Fruit fly (Drosophila melanogaster) whole organism, pupa: ENCODE data around the gene Mon1.

Experiments used
- CG12605 ChIP-seq: fragments of 200-800 bp; sonication (Bioruptor generic); IDR thresholded peaks from 2 replicates; pipeline ENCODE4 v1.3.6; 2022; ENCODE audit warnings: missing biosample characterization, missing genetic modification characterization
- CG17806 ChIP-seq: fragments of 200-800 bp; sonication (Bioruptor generic); optimal IDR thresholded peaks from 2 replicates; lab custom pipeline; 2018; ENCODE audit warnings: missing biosample characterization, mild to moderate bottlenecking, missing genetic modification characterization, moderate library complexity
- CG32121 ChIP-seq: fragments of 200-800 bp; sonication (Bioruptor generic); IDR thresholded peaks from 2 replicates; pipeline ENCODE4 v1.3.6; 2022; ENCODE audit warnings: missing biosample characterization, missing genetic modification characterization
- CG34367 ChIP-seq: fragments of 200-800 bp; sonication (Bioruptor generic); optimal IDR thresholded peaks from 2 replicates; lab custom pipeline; 2018; ENCODE audit warnings: missing biosample characterization, mild to moderate bottlenecking, missing genetic modification characterization
- CG4496 ChIP-seq: fragments of 200-800 bp; sonication (Bioruptor generic); IDR thresholded peaks from 3 replicates; pipeline ENCODE4 v1.3.6; 2022; ENCODE audit warnings: missing biosample characterization, missing genetic modification characterization
- CG8159 ChIP-seq: fragments of 200-800 bp; sonication (Bioruptor generic); optimal IDR thresholded peaks from 3 replicates; lab custom pipeline; 2018; ENCODE audit warnings: missing biosample characterization, mild to moderate bottlenecking, missing genetic modification characterization, moderate library complexity
- D1 ChIP-seq: fragments of 200-800 bp; sonication (Bioruptor generic); optimal IDR thresholded peaks from 2 replicates; lab custom pipeline; 2018; ENCODE audit warnings: missing biosample characterization, mild to moderate bottlenecking, missing genetic modification characterization, moderate library complexity
- EcR ChIP-seq: fragments of 200-800 bp; sonication (Bioruptor generic); optimal IDR thresholded peaks from 3 replicates; lab custom pipeline; 2019; ENCODE audit warnings: missing biosample characterization, missing genetic modification characterization, mild to moderate bottlenecking, moderate library complexity, missing genetic modification reagents
- Pif1A ChIP-seq: fragments of 200-800 bp; sonication (Bioruptor generic); optimal IDR thresholded peaks from 3 replicates; lab custom pipeline; 2016; ENCODE audit warnings: missing biosample characterization, missing genetic modification characterization
- Snoo ChIP-seq: fragments of 200-800 bp; sonication (Bioruptor generic); optimal IDR thresholded peaks from 3 replicates; lab custom pipeline; 2017; ENCODE audit warnings: missing biosample characterization, mild to moderate bottlenecking, missing genetic modification characterization, inconsistent platforms
- gl ChIP-seq: fragments of 200-800 bp; sonication (Bioruptor generic); optimal IDR thresholded peaks from 2 replicates; lab custom pipeline; 2018; ENCODE audit warnings: missing biosample characterization, mild to moderate bottlenecking, missing genetic modification characterization

DNA sequence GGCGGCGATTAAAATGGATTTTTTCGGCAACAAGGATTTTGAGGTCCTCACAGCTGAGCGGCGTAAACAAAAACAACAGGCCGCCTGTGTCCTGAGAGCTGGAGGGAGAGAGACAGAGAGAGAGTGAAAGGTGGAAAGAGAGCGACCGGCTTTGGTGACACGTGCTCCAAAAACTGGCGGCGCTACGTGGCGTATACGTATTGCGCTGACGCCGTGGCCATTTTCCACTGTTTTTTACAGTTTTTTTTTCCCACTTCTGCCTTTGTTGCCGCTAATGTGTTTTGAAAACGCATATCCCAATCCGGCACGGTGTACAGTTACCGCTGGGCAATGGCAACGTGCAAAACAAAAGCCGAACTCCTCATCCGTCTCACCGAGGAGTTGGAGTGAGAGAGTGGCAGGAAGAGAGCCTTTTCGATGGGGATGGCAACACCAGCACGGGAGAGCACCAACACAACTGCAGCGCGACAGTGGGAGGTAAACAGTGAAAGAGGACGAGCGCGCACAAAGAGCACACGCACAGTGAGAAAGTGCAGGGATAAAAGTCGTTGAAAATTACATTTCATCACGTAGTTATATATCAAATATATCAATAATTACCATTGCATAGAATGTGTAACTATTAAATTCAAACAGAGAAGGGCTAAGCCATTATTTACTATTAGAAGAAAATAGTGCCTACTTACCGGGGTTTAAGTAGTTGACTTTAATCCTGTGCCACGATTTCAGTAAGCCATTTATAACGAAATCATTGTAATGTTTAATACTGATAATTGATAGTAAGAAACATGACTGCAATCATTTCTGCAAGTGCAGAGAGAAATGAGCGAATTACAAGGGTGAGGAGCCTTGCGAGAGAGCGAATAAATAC, 29.8 kb upstream of the Mon1 start:
- TF ChIP-seq D1 (tag; lab: Kevin White, UChicago) (no peak), EcR (GFP tag; lab: Kevin White, UChicago) (no peak), CG8159 (tag; lab: Kevin White, UChicago) (no peak), CG17806 (tag; lab: Kevin White, UChicago) (peak; percentile 73), CG32121 (GFP tag; lab: Robert Waterston, UW) (no peak), Pif1A (GFP tag; lab: Kevin White, UChicago) (peak; percentile 70), Snoo (peak; percentile 74), CG34367 (tag; lab: Kevin White, UChicago) (peak; percentile 78), CG12605 (no peak; the same call in 1 of the 2 replicates), gl (tag; lab: Kevin White, UChicago) (peak; percentile 54), CG4496 (GFP tag; lab: Robert Waterston, UW) (peak; percentile 42; the same call in 2 of the 3 replicates)
